Worm (Caenorhabditis elegans): ENCODE data around the gene C18A11.4.
A peak's percentile ranks its signal among the peaks of the same experiment; 100 is the strongest.

Gene C18A11.4

DNA sequence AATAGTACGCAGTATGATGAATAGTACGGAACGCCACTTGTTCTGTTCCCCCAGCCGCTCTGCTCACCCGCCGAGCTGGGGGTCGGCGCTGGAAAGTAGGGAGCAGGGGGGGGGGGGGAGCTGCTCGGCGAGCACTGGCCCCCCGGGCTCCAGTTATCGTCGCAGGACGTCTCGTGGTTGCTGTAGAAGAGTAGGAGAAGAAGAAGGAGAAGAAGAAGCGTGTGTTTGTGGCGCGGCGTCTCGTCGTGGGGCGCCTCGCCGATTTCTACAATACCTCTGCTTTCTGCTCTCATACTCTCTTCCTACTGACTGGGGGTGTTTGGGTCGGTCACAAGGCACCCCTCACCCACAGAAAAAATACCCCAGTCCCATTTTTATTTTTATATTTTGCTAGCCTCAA is 28.0 kb upstream of the C18A11.4 start (continued):
- peak; percentile 40 for TF ChIP-seq sma-9 (GFP tag; optimal IDR thresholded peaks at IDR 0.05)
- no peak for TF ChIP-seq sma-9 (tag; optimal IDR thresholded peaks at IDR 0.05)
- TF ChIP-seq nhr-237 (tag; optimal IDR thresholded peaks at IDR 0.05): no peak

DNA sequence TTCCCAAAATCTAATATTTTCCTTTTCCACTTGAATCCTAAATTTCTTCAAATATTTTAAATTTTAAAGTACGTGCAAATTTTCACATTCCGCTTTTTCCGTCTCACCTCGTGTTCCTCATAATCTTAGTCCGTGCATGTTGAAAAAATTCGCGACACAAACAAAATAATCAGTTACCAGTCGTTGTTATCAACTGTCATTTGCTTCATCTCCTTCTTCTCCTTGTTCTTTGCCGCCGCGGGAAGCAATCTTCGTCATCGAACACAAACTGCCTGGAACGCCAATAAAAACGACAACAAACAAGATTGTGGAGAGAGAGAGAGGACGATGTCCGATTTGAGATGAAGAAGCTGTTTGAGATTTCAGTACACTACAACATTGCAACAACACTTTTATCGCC is 27.6 kb upstream of the C18A11.4 start, which contains the start of gene C34D10.5:
Gene C34D10.5 (plus strand): TSS at position 269 of the 400 bp plus-strand sequence.
- no peak for TF ChIP-seq nhr-23 (tag; optimal IDR thresholded peaks at IDR 0.05)
- no peak for TF ChIP-seq blmp-1 (tag; optimal IDR thresholded peaks at IDR 0.05; ENCODE audit: insufficient read depth)
- no peak for TF ChIP-seq sem-4 (tag; optimal IDR thresholded peaks at IDR 0.05)
- no peak for TF ChIP-seq gmeb-1 (tag; optimal IDR thresholded peaks at IDR 0.05)
- peak; percentile 3 for TF ChIP-seq sma-3 (GFP tag; optimal IDR thresholded peaks at IDR 0.05)
- no peak for TF ChIP-seq crh-2 (tag; optimal IDR thresholded peaks at IDR 0.05)

DNA sequence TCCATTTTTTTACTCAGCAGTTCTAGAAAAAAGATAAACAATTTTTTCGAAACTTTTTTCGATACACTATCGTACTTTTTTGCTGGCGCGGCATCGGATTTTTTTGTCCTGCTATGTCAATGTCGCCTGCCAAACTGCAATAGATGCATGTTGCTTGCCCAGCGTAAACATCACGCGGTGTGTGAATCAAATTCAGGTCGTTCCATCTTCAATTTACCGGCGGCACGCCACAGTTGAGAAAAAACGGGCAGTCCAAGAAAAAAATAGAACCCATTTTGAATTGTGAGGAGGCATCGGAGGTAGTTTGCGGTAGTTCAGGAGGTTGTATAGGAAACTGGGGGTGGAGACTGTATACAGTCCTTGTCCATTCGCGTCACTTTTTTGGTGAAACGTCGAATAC is 26.9 kb upstream of the C18A11.4 start:
- TF ChIP-seq nhr-11 (tag; optimal IDR thresholded peaks at IDR 0.05): no peak
- TF ChIP-seq nhr-10 (tag; optimal IDR thresholded peaks at IDR 0.05): no peak
- no peak for TF ChIP-seq aly-2 (tag; optimal IDR thresholded peaks at IDR 0.05)
- no peak for TF ChIP-seq unc-55 (GFP tag; optimal IDR thresholded peaks at IDR 0.05)
- peak; percentile 58 for TF ChIP-seq nhr-25 (tag; optimal IDR thresholded peaks at IDR 0.05)
- peak; percentile 24 for TF ChIP-seq F13H6.1 (tag; optimal IDR thresholded peaks at IDR 0.05)
- TF ChIP-seq ama-1 (optimal IDR thresholded peaks at IDR 0.05): peak; percentile 74
- TF ChIP-seq ztf-11 (tag; optimal IDR thresholded peaks at IDR 0.05): no peak
- TF ChIP-seq alr-1 (tag; optimal IDR thresholded peaks at IDR 0.05): no peak
- TF ChIP-seq sma-9 (GFP tag; optimal IDR thresholded peaks at IDR 0.05): peak; percentile 67
- TF ChIP-seq sma-9 (tag; optimal IDR thresholded peaks at IDR 0.05): no peak
- no peak for TF ChIP-seq nhr-237 (tag; optimal IDR thresholded peaks at IDR 0.05)
- TF ChIP-seq R02D3.7 (tag; optimal IDR thresholded peaks at IDR 0.05): no peak
- TF ChIP-seq nhr-6 (tag; optimal IDR thresholded peaks at IDR 0.05): no peak
- no peak for TF ChIP-seq dmd-4 (tag; optimal IDR thresholded peaks at IDR 0.05)
- TF ChIP-seq lsy-2 (tag; optimal IDR thresholded peaks at IDR 0.05): peak in 1 of 2 experiments; percentile 1
- no peak for TF ChIP-seq mbf-1 (tag; optimal IDR thresholded peaks at IDR 0.05)
- no peak for TF ChIP-seq unc-39 (tag; optimal IDR thresholded peaks at IDR 0.05)
- no peak for TF ChIP-seq fos-1 (tag; optimal IDR thresholded peaks at IDR 0.05)
- no peak for TF ChIP-seq lin-13 (GFP tag; optimal IDR thresholded peaks at IDR 0.05)
- no peak for TF ChIP-seq nhr-77 (tag; optimal IDR thresholded peaks at IDR 0.05)
- TF ChIP-seq nhr-129 (tag; optimal IDR thresholded peaks at IDR 0.05): peak; percentile 85
- peak; percentile 2 for TF ChIP-seq gmeb-1 (tag; optimal IDR thresholded peaks at IDR 0.05)
- TF ChIP-seq ztf-1 (GFP tag; conservative IDR thresholded peaks at IDR 0.05): no peak
- TF ChIP-seq nhr-21 (tag; optimal IDR thresholded peaks at IDR 0.05): no peak
- no peak for TF ChIP-seq snpc-4 (tag; optimal IDR thresholded peaks at IDR 0.05)
- TF ChIP-seq sma-3 (GFP tag; optimal IDR thresholded peaks at IDR 0.05): peak; percentile 0

DNA sequence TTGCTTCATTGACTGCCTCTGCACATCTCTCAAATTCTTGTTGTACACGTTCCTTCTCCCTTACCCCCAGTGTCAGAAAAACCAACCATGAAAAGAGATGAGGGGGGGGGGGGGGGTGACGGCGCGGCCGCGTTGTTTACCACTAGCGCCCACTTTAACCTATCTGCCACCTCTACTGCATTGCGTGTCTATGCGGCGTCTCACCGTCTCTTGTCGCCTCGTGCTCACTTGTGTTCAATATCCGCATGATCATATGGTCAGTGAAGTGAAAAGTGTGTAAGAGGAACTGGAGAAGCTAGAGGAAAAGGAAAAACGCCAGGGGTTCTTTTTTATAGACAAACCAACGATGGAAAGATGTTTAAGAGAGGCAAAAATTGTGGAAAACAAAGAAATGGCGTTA is 25.7 kb upstream of the C18A11.4 start:
- peak; percentile 76 for TF ChIP-seq unc-55 (GFP tag; optimal IDR thresholded peaks at IDR 0.05)
- TF ChIP-seq ceh-16 (tag; optimal IDR thresholded peaks at IDR 0.05): peak; percentile 56
- TF ChIP-seq fos-1 (tag; optimal IDR thresholded peaks at IDR 0.05): peak; percentile 81
- TF ChIP-seq mab-5 (tag; optimal IDR thresholded peaks at IDR 0.05): peak; percentile 4
- TF ChIP-seq blmp-1 (tag; optimal IDR thresholded peaks at IDR 0.05; ENCODE audit: insufficient read depth): peak; percentile 66
- TF ChIP-seq lin-11 (tag; optimal IDR thresholded peaks at IDR 0.05): peak; percentile 68
- peak; percentile 70 for TF ChIP-seq sma-3 (GFP tag; optimal IDR thresholded peaks at IDR 0.05)
- TF ChIP-seq C34F6.9 (tag; optimal IDR thresholded peaks at IDR 0.05): peak; percentile 83
- peak; percentile 87 for TF ChIP-seq nhr-25 (tag; optimal IDR thresholded peaks at IDR 0.05)
- TF ChIP-seq mbf-1 (tag; optimal IDR thresholded peaks at IDR 0.05): no peak
- TF ChIP-seq sma-9 (GFP tag; optimal IDR thresholded peaks at IDR 0.05): peak; percentile 97
- no peak for TF ChIP-seq sma-9 (tag; optimal IDR thresholded peaks at IDR 0.05)
- TF ChIP-seq nhr-23 (tag; optimal IDR thresholded peaks at IDR 0.05): no peak
- no peak for TF ChIP-seq nhr-237 (tag; optimal IDR thresholded peaks at IDR 0.05)
- TF ChIP-seq nhr-6 (tag; optimal IDR thresholded peaks at IDR 0.05): peak; percentile 41
- TF ChIP-seq Y55F3AM.14 (GFP tag; optimal IDR thresholded peaks at IDR 0.05): peak; percentile 92
- TF ChIP-seq nhr-21 (tag; optimal IDR thresholded peaks at IDR 0.05): peak; percentile 85
- peak; percentile 56 for TF ChIP-seq snpc-4 (tag; optimal IDR thresholded peaks at IDR 0.05)
- peak; percentile 62 for TF ChIP-seq zag-1 (tag; optimal IDR thresholded peaks at IDR 0.05)
- TF ChIP-seq mdl-1 (tag; optimal IDR thresholded peaks at IDR 0.05): peak; percentile 86 to 94
- peak; percentile 49 for TF ChIP-seq ztf-4 (tag; optimal IDR thresholded peaks at IDR 0.05)
- peak; percentile 47 for TF ChIP-seq gmeb-1 (tag; optimal IDR thresholded peaks at IDR 0.05)
- TF ChIP-seq egl-27 (tag; optimal IDR thresholded peaks at IDR 0.05): peak; percentile 72
- no peak for TF ChIP-seq dmd-4 (tag; optimal IDR thresholded peaks at IDR 0.05)
- TF ChIP-seq elt-3 (tag; optimal IDR thresholded peaks at IDR 0.05): no peak
- no peak for TF ChIP-seq ztf-11 (tag; optimal IDR thresholded peaks at IDR 0.05)
- peak; percentile 96 for TF ChIP-seq crh-2 (tag; optimal IDR thresholded peaks at IDR 0.05)
- peak; percentile 48 to 73 for TF ChIP-seq lsy-2 (tag; optimal IDR thresholded peaks at IDR 0.05)
- no peak for TF ChIP-seq nhr-10 (tag; optimal IDR thresholded peaks at IDR 0.05)
- peak; percentile 95 for TF ChIP-seq F13H6.1 (tag; optimal IDR thresholded peaks at IDR 0.05)
- TF ChIP-seq nhr-129 (tag; optimal IDR thresholded peaks at IDR 0.05): peak; percentile 93
- TF ChIP-seq skn-1 (tag; optimal IDR thresholded peaks at IDR 0.05): no peak
- TF ChIP-seq nhr-12 (tag; optimal IDR thresholded peaks at IDR 0.05): no peak
- peak; percentile 81 for TF ChIP-seq sem-4 (tag; optimal IDR thresholded peaks at IDR 0.05)
- no peak for TF ChIP-seq ztf-1 (GFP tag; conservative IDR thresholded peaks at IDR 0.05)
- no peak for TF ChIP-seq elt-1 (tag; optimal IDR thresholded peaks at IDR 0.05)
- peak; percentile 43 for TF ChIP-seq lin-13 (GFP tag; optimal IDR thresholded peaks at IDR 0.05)
- peak; percentile 87 for TF ChIP-seq ama-1 (optimal IDR thresholded peaks at IDR 0.05)

Data from whole organism, L2 larva.